Worm (Caenorhabditis elegans) whole organism, L3 larva: ENCODE results near the gene K10D11.6.

ENCODE experiments used
- R02D3.7 ChIP-seq: fragments of 150-350 bp; optimal IDR thresholded peaks from 2 replicates; lab custom pipeline; 2014; ENCODE audit warnings: missing biosample characterization, missing genetic modification characterization
- aly-2 ChIP-seq: fragments of 150-350 bp; optimal IDR thresholded peaks from 2 replicates; lab custom pipeline; 2014; ENCODE audit warnings: missing biosample characterization, missing genetic modification characterization
- ceh-16 ChIP-seq: sonication (generic microtip); optimal IDR thresholded peaks from 2 replicates; lab custom pipeline; 2017; ENCODE audit warnings: missing biosample characterization, missing genetic modification characterization
- ceh-82 ChIP-seq: fragments of 150-350 bp; optimal IDR thresholded peaks from 2 replicates; lab custom pipeline; 2014; ENCODE audit warnings: missing biosample characterization, missing genetic modification characterization
- ceh-9 ChIP-seq: sonication (generic microtip); optimal IDR thresholded peaks from 2 replicates; lab custom pipeline; 2018; ENCODE audit warnings: missing biosample characterization, missing genetic modification characterization
- daf-12 ChIP-seq: fragments of 150-350 bp; optimal IDR thresholded peaks from 2 replicates; lab custom pipeline; 2014; ENCODE audit warnings: missing biosample characterization, missing genetic modification reagents, missing genetic modification characterization
- egl-27 ChIP-seq: sonication (generic microtip); optimal IDR thresholded peaks from 4 replicates; lab custom pipeline; 2017; ENCODE audit warnings: missing biosample characterization, missing genetic modification reagents, missing genetic modification characterization
- elt-1 ChIP-seq: fragments of 150-350 bp; optimal IDR thresholded peaks from 2 replicates; lab custom pipeline; 2014; ENCODE audit warnings: missing biosample characterization, missing genetic modification characterization
- elt-2 ChIP-seq: sonication (generic microtip); optimal IDR thresholded peaks from 2 replicates; lab custom pipeline; 2016; ENCODE audit warnings: missing genetic modification reagents, mild to moderate bottlenecking, missing genetic modification characterization, missing compliant biosample characterization
- elt-3 ChIP-seq, 3 experiments: fragments of 150-350 bp in 1 of 3; sonication (generic microtip) in 2 of 3; optimal IDR thresholded peaks; 2 replicates in 2 of 3; 4 replicates in 1 of 3; lab custom pipeline; 2014 to 2017; ENCODE audit warnings: missing biosample characterization in 3 of 3, missing genetic modification characterization in 3 of 3
- fkh-10 ChIP-seq: sonication (generic microtip); optimal IDR thresholded peaks from 2 replicates; lab custom pipeline; 2017; ENCODE audit warnings: missing biosample characterization, missing genetic modification reagents, missing genetic modification characterization
- fkh-2 ChIP-seq: fragments of 150-350 bp; optimal IDR thresholded peaks from 2 replicates; lab custom pipeline; 2014; ENCODE audit warnings: missing biosample characterization, missing genetic modification reagents, missing genetic modification characterization
- fos-1 ChIP-seq: fragments of 150-350 bp; optimal IDR thresholded peaks from 2 replicates; lab custom pipeline; 2014; ENCODE audit warnings: missing biosample characterization, missing genetic modification characterization
- hmg-11 ChIP-seq: sonication (generic microtip); optimal IDR thresholded peaks from 2 replicates; lab custom pipeline; 2016; ENCODE audit warnings: missing genetic modification characterization, missing compliant biosample characterization
- lin-39 ChIP-seq: fragments of 150-350 bp; optimal IDR thresholded peaks from 2 replicates; lab custom pipeline; 2018; ENCODE audit warnings: missing biosample characterization, missing genetic modification reagents, missing genetic modification characterization
- lsy-12 ChIP-seq: sonication (generic microtip); optimal IDR thresholded peaks from 2 replicates; lab custom pipeline; 2016; ENCODE audit warnings: mild to moderate bottlenecking, missing genetic modification characterization, missing compliant biosample characterization
- mdl-1 ChIP-seq: fragments of 150-350 bp; optimal IDR thresholded peaks from 2 replicates; lab custom pipeline; 2014; ENCODE audit warnings: missing biosample characterization, missing genetic modification characterization
- nfya-1 ChIP-seq: sonication (generic microtip); optimal IDR thresholded peaks from 2 replicates; lab custom pipeline; 2017; ENCODE audit warnings: missing genetic modification characterization, mild to moderate bottlenecking, missing compliant biosample characterization, antibody characterized with exemption, moderate library complexity; ENCODE audit not compliant: insufficient read depth
- nhr-12 ChIP-seq: fragments of 150-350 bp; optimal IDR thresholded peaks from 2 replicates; lab custom pipeline; 2014; ENCODE audit warnings: missing biosample characterization, missing genetic modification characterization
- nhr-23 ChIP-seq: fragments of 150-350 bp; optimal IDR thresholded peaks from 2 replicates; lab custom pipeline; 2014; ENCODE audit warnings: missing biosample characterization, missing genetic modification reagents, missing genetic modification characterization
- nhr-237 ChIP-seq: fragments of 150-350 bp; optimal IDR thresholded peaks from 2 replicates; lab custom pipeline; 2014; ENCODE audit warnings: missing biosample characterization, missing genetic modification characterization
- nhr-25 ChIP-seq: sonication (generic microtip); optimal IDR thresholded peaks from 2 replicates; lab custom pipeline; 2017; ENCODE audit warnings: missing biosample characterization, missing genetic modification characterization
- nhr-28 ChIP-seq: fragments of 150-350 bp; optimal IDR thresholded peaks from 2 replicates; lab custom pipeline; 2014; ENCODE audit warnings: missing biosample characterization, missing genetic modification characterization
- nhr-76 ChIP-seq: fragments of 150-350 bp; sonication (generic microtip); optimal IDR thresholded peaks from 5 replicates; lab custom pipeline; 2014; ENCODE audit warnings: missing biosample characterization, missing genetic modification characterization
- pha-4 ChIP-seq: fragments of 150-350 bp; optimal IDR thresholded peaks from 2 replicates; lab custom pipeline; 2014; ENCODE audit warnings: missing biosample characterization, missing genetic modification reagents, missing genetic modification characterization
- pqm-1 ChIP-seq: fragments of 150-350 bp; optimal IDR thresholded peaks from 2 replicates; lab custom pipeline; 2017; ENCODE audit warnings: missing biosample characterization, missing genetic modification characterization, inconsistent platforms
- skn-1 ChIP-seq: fragments of 150-350 bp; optimal IDR thresholded peaks from 2 replicates; lab custom pipeline; 2014; ENCODE audit warnings: missing biosample characterization, missing genetic modification characterization
- unc-39 ChIP-seq: sonication (generic microtip); optimal IDR thresholded peaks from 4 replicates; lab custom pipeline; 2017; ENCODE audit warnings: missing biosample characterization, missing genetic modification characterization
- unc-62 ChIP-seq: fragments of 150-350 bp; sonication (generic microtip); optimal IDR thresholded peaks from 4 replicates; lab custom pipeline; 2014; ENCODE audit warnings: missing biosample characterization, missing genetic modification reagents, missing genetic modification characterization
- zag-1 ChIP-seq: fragments of 150-350 bp; optimal IDR thresholded peaks from 2 replicates; lab custom pipeline; 2014; ENCODE audit warnings: missing biosample characterization, missing genetic modification characterization
- ztf-11 ChIP-seq: fragments of 150-350 bp; optimal IDR thresholded peaks from 2 replicates; lab custom pipeline; 2014; ENCODE audit warnings: missing biosample characterization, missing genetic modification characterization

Gene K10D11.6

DNA sequence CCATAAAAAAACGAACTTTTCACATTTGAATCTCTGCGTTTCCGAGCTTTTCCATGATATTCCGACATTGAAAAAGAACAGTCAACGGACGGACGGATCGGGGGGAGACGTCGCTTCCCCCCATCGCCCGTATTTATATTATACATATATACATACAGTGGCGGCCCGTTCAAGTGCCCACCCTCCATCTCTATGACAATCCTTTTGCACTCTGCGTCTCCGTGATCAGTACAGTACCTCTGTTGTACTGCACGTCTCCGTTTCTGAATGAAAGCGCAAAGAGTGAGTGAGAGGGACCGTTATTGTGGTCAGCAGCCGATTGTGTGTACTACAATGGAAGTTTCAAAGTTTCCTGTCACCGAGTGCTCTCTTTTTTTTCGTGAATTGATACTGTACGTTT, 9.8 kb upstream of the K10D11.6 start:
- TF ChIP-seq lin-39 (tag; lab: Kevin White, UChicago) (no peak), ztf-11 (tag; lab: Kevin White, UChicago) (no peak), zag-1 (no peak), nhr-237 (tag; lab: Kevin White, UChicago) (no peak), nhr-23 (peak; percentile 29)

DNA sequence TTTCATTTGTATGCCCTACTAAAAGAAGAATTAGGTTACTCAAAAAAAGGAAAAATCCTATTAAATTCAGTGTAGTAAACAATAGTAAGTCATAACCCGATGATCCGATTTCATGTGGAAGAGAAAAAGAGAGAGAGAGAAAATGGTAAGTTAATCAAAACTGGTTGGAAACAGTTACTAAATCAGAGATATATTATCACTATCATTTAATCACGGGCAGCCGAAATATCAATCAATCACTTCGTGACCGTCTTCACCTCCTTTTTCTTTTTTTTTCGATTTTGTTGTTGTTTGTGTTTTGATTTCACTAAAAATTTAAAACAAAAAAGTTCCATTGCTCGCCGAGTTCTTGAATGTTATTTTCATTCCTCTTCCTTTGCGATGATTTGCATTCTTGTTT, 8.3 kb upstream of the K10D11.6 start:
- peak in 1 of 3 experiments; percentile 8 for TF ChIP-seq elt-3 (tag; optimal IDR thresholded peaks at IDR 0.05; lab: Kevin White, UChicago)
- TF ChIP-seq fkh-10: no peak
- no peak for TF ChIP-seq fkh-2
- no peak for TF ChIP-seq nhr-25
- no peak for TF ChIP-seq unc-62 (GFP tag; lab: Kevin White, UChicago)
- no peak for TF ChIP-seq ceh-82
- TF ChIP-seq nhr-23: peak; percentile 35
- TF ChIP-seq daf-12 (tag; lab: Kevin White, UChicago): no peak
- no peak for TF ChIP-seq mdl-1 (tag; lab: Kevin White, UChicago)
- TF ChIP-seq egl-27 (tag; lab: Kevin White, UChicago): no peak
- no peak for TF ChIP-seq hmg-11 (tag; lab: Kevin White, UChicago)

DNA sequence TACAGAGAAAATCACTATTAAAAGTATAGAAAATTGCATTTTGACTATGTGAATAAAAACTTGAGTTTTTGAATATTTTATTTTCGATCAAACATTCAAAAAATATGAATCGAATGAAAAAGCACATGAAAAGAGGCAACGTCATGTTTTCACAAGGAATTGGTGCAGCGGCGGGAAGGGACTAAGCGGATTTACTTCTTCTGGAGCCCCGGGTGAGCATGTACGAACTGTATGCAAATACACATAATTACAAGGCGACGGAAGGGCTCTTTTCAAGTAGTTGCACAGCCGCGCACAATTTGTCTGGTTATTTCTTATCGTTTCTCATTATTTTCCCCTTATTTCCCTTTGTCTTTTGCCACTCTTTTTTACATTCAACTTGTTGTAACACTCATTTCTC, 6.6 kb upstream of the K10D11.6 start, which contains the start of gene K10D11.7:
Gene K10D11.7, minus strand, starts transcription at position 101 of the 400 bp plus-strand sequence.
- TF ChIP-seq nfya-1 (tag; lab: Kevin White, UChicago) (no peak), pqm-1 (tag; lab: Kevin White, UChicago) (no peak), hmg-11 (tag; lab: Kevin White, UChicago) (no peak), skn-1 (no peak), unc-62 (GFP tag; lab: Kevin White, UChicago) (no peak), elt-1 (tag; lab: Kevin White, UChicago) (no peak), lsy-12 (tag; lab: Kevin White, UChicago) (no peak)

DNA sequence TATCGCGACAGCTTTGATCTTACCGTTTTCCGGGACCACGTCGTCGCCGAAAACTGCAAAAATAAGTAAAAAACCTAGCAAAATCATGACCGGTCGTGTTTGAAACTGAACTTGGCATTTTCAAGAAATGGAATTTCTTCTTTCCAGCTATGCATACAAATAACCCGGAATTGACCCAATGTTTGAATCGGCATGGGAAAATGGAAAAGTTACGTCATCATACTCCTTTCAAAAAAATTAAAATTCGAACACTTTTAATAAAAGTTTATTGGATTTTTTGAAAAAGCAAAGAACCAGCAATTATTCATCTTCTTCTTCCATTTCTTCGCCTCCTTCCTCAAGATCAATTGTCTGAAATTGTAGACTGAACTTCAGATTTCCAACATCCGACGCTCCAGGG, 5.1 kb upstream of the K10D11.6 start, which contains the start of gene K10D11.4:
Gene K10D11.4, minus strand, starts transcription at position 101 of the 400 bp plus-strand sequence.
- TF ChIP-seq mdl-1 (tag; lab: Kevin White, UChicago): no peak
- no peak for TF ChIP-seq elt-1 (tag; lab: Kevin White, UChicago)
- no peak for TF ChIP-seq ceh-9 (tag; lab: Kevin White, UChicago)
- TF ChIP-seq fos-1: no peak
- TF ChIP-seq lsy-12 (tag; lab: Kevin White, UChicago): no peak
- no peak for TF ChIP-seq unc-62 (GFP tag; lab: Kevin White, UChicago)
- TF ChIP-seq ceh-16 (tag; lab: Kevin White, UChicago): no peak
- no peak for TF ChIP-seq nhr-28

DNA sequence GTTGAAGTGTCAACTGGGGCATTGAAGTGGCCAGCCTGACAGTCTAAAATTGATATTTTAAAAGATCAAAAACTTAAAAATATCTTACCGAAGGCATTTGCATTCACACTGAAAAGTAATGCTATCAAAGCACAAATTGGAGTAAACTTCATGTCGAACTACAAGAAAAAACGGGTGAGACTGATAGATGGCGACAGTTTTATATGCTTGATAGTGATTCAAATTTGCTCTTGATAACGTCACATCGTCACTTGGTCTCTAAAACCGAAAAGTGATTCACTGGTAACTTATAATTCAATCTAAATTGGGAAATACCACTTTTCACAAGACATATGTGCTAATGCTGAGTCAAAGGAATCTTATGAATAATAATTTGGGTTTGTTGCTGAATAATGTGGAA, 2.4 kb upstream of the K10D11.6 start, which contains the start of gene K10D11.5:
Gene K10D11.5, minus strand, starts transcription at position 215 of the 400 bp plus-strand sequence.
- TF ChIP-seq elt-2 (tag; lab: Kevin White, UChicago): peak; percentile 68
- no peak for TF ChIP-seq unc-39
- TF ChIP-seq ceh-16 (tag; lab: Kevin White, UChicago): no peak
- no peak for TF ChIP-seq fkh-2
- TF ChIP-seq pqm-1 (tag; lab: Kevin White, UChicago): peak; percentile 93
- no peak for TF ChIP-seq daf-12 (tag; lab: Kevin White, UChicago)
- no peak for TF ChIP-seq fos-1
- TF ChIP-seq R02D3.7 (tag; lab: Kevin White, UChicago): no peak
- TF ChIP-seq elt-1 (tag; lab: Kevin White, UChicago): no peak

DNA sequence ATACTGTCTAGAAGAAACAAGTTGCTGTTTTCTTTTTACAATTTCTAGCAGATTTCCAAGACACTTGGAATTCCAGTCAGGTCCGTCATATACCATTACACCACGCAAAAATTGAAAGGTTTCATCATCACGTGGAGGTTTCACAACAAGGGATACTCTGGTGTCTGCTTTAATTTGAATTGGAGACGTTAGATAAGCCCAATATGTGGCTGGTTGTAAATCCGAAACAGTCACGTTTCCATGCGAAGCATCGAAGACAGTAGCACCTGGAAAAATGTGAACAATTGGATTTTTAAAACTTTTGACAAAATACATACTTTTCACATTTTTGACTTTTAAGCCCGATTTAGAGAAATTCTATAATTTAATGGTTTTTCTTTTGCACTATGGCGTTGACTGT, 1.4 kb upstream of the K10D11.6 start:
- no peak for TF ChIP-seq pqm-1 (tag; lab: Kevin White, UChicago)
- TF ChIP-seq R02D3.7 (tag; lab: Kevin White, UChicago): no peak
- no peak for TF ChIP-seq fos-1
- no peak for TF ChIP-seq ceh-16 (tag; lab: Kevin White, UChicago)
- TF ChIP-seq aly-2 (tag; lab: Kevin White, UChicago): no peak
- no peak for TF ChIP-seq nhr-76 (tag; lab: Kevin White, UChicago)
- TF ChIP-seq nhr-12 (tag; lab: Kevin White, UChicago): no peak
- no peak for TF ChIP-seq fkh-2
- TF ChIP-seq pha-4 (tag; lab: Kevin White, UChicago): no peak
